Fruit fly (Drosophila melanogaster) whole organism, embryonic: Measurements from ENCODE around the gene Eip75B.

ENCODE experiments used
- CG33213 ChIP-seq: fragments of 200-800 bp; sonication (Bioruptor generic); optimal IDR thresholded peaks from 3 replicates; lab custom pipeline; 2016; ENCODE audit warnings: missing biosample characterization, missing genetic modification characterization
- h ChIP-seq: fragments of >200 bp; optimal IDR thresholded peaks from 2 replicates; lab custom pipeline; 2017
- zfh2 ChIP-seq: fragments of 200-800 bp; sonication (Bioruptor generic); optimal IDR thresholded peaks from 2 replicates; lab custom pipeline; 2016; ENCODE audit warnings: missing biosample characterization, missing genetic modification characterization

DNA sequence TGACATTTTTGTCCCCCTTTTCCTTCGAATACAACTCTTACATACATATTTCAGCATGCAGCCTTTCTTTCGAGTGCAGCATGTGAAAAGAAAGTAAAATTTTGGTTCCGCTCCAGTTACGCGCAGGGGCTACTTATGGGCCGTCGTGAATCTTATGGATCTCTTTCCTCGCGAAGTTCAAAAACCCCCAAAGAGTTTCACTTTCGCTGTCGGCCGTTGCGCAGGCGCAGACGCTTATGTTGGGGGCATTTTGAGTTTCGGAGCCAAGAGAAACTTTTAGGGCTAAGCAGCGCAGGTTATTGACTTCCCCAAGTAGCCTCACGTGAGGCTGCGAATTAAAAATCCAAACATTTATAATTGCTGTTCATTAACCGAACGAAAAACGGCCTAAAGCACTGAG lies 125.9 kb downstream of the Eip75B start:
- no peak for TF ChIP-seq CG33213 (GFP tag; lab: Kevin White, UChicago)
- no peak for TF ChIP-seq h (lab: Kevin White, UChicago)
- no peak for TF ChIP-seq zfh2 (GFP tag; lab: Kevin White, UChicago)
